Fruit fly (Drosophila melanogaster) whole organism, embryonic: ENCODE data around the gene Eig71Ec.

ENCODE experiments used
- Aef1 ChIP-seq: fragments of 200-800 bp; sonication (Bioruptor generic); IDR thresholded peaks from 3 replicates; pipeline ENCODE4 v1.3.6; 2022; ENCODE audit warnings: missing biosample characterization, missing genetic modification characterization
- Asciz ChIP-seq: fragments of 200-800 bp; sonication (Bioruptor generic); optimal IDR thresholded peaks from 2 replicates; lab custom pipeline; 2017; ENCODE audit warnings: missing biosample characterization, mild to moderate bottlenecking, missing genetic modification characterization, missing genetic modification reagents
- BtbVII ChIP-seq: fragments of 200-800 bp; sonication (Bioruptor generic); optimal IDR thresholded peaks from 3 replicates; lab custom pipeline; 2017; ENCODE audit warnings: missing biosample characterization, mild to moderate bottlenecking, missing genetic modification characterization
- C15 ChIP-seq: fragments of 200-800 bp; sonication (Bioruptor generic); IDR thresholded peaks from 3 replicates; pipeline ENCODE4 v1.3.6; 2022; ENCODE audit warnings: missing biosample characterization, missing genetic modification characterization
- CG10267 ChIP-seq: fragments of 200-800 bp; sonication (Bioruptor generic); optimal IDR thresholded peaks from 2 replicates; lab custom pipeline; 2018; ENCODE audit warnings: missing biosample characterization, mild to moderate bottlenecking, missing genetic modification characterization, moderate library complexity
- CG12299 ChIP-seq: fragments of 200-800 bp; sonication (Bioruptor generic); optimal IDR thresholded peaks from 2 replicates; lab custom pipeline; 2018; ENCODE audit warnings: missing biosample characterization, mild to moderate bottlenecking, missing genetic modification characterization
- CG13624 ChIP-seq: fragments of 200-800 bp; sonication (Bioruptor generic); optimal IDR thresholded peaks from 2 replicates; lab custom pipeline; 2016; ENCODE audit warnings: missing biosample characterization, missing genetic modification characterization
- CG1602 ChIP-seq: fragments of 200-800 bp; sonication (Bioruptor generic); optimal IDR thresholded peaks from 3 replicates; lab custom pipeline; 2016; ENCODE audit warnings: missing biosample characterization, missing genetic modification characterization
- CG1603 ChIP-seq: fragments of 200-800 bp; sonication (Bioruptor generic); optimal IDR thresholded peaks from 2 replicates; lab custom pipeline; 2019; ENCODE audit warnings: missing biosample characterization, mild to moderate bottlenecking, missing genetic modification characterization, moderate library complexity
- CG16815 ChIP-seq: fragments of 200-800 bp; sonication (Bioruptor generic); optimal IDR thresholded peaks from 3 replicates; lab custom pipeline; 2017; ENCODE audit warnings: missing biosample characterization, mild to moderate bottlenecking, missing genetic modification characterization
- CG17328 ChIP-seq: fragments of 200-800 bp; sonication (Bioruptor generic); IDR thresholded peaks from 2 replicates; pipeline ENCODE4 v1.3.6; 2022; ENCODE audit warnings: missing biosample characterization, missing genetic modification characterization
- CG18619 ChIP-seq: fragments of 200-800 bp; sonication (Bioruptor generic); optimal IDR thresholded peaks from 3 replicates; lab custom pipeline; 2017; ENCODE audit warnings: missing biosample characterization, mild to moderate bottlenecking, missing genetic modification characterization
- CG2875 ChIP-seq: fragments of 200-800 bp; sonication (Bioruptor generic); optimal IDR thresholded peaks from 2 replicates; lab custom pipeline; 2017; ENCODE audit warnings: missing biosample characterization, mild to moderate bottlenecking, missing genetic modification characterization, missing genetic modification reagents
- CG31441 ChIP-seq: fragments of 200-800 bp; sonication (Bioruptor generic); IDR thresholded peaks from 2 replicates; pipeline ENCODE4 v1.3.6; 2022; ENCODE audit warnings: missing biosample characterization, missing genetic modification characterization
- CG43689 ChIP-seq: fragments of 200-800 bp; sonication (Bioruptor generic); IDR thresholded peaks from 2 replicates; pipeline ENCODE4 v1.3.6; 2022; ENCODE audit warnings: missing biosample characterization, missing genetic modification characterization
- CG4617 ChIP-seq: fragments of 200-800 bp; sonication (Bioruptor generic); optimal IDR thresholded peaks from 3 replicates; lab custom pipeline; 2016; ENCODE audit warnings: missing biosample characterization, missing genetic modification characterization, borderline replicate concordance
- CG4730 ChIP-seq: fragments of 200-800 bp; sonication (Bioruptor generic); IDR thresholded peaks from 2 replicates; pipeline ENCODE4 v1.3.6; 2022; ENCODE audit warnings: missing biosample characterization, missing genetic modification characterization
- Chrac-16 ChIP-seq: fragments of 200-800 bp; sonication (Bioruptor generic); optimal IDR thresholded peaks from 3 replicates; lab custom pipeline; 2016; ENCODE audit warnings: missing biosample characterization, missing genetic modification characterization
- D19A ChIP-seq: fragments of 200-800 bp; optimal IDR thresholded peaks from 3 replicates; lab custom pipeline; 2019; ENCODE audit warnings: missing biosample characterization, mild to moderate bottlenecking, missing genetic modification characterization, moderate library complexity
- GATAe ChIP-seq: fragments of 200-800 bp; sonication (Bioruptor generic); conservative IDR thresholded peaks from 2 replicates; pipeline ENCODE4 v1.3.6; 2022; ENCODE audit warnings: missing biosample characterization, missing genetic modification characterization
- Hr78 ChIP-seq, 2 experiments: fragments of 200-800 bp in 1 of 2; fragments of >200 bp in 1 of 2; sonication (Bioruptor generic) in 1 of 2; optimal IDR thresholded peaks; 2 replicates each; lab custom pipeline; 2017 to 2019; ENCODE audit warnings: missing biosample characterization in 2 of 2, missing genetic modification characterization in 2 of 2, mild to moderate bottlenecking in 1 of 2, moderate library complexity in 1 of 2
- Jarid2 ChIP-seq: fragments of 200-800 bp; sonication (Bioruptor generic); optimal IDR thresholded peaks from 3 replicates; lab custom pipeline; 2017; ENCODE audit warnings: mild to moderate bottlenecking, missing biosample characterization, missing genetic modification reagents, missing genetic modification characterization
- Lim3 ChIP-seq: fragments of 200-800 bp; sonication (Bioruptor generic); IDR thresholded peaks from 2 replicates; pipeline ENCODE4 v1.3.6; 2022; ENCODE audit warnings: missing biosample characterization, missing genetic modification characterization
- Neu2 ChIP-seq: fragments of 200-800 bp; sonication (Bioruptor generic); optimal IDR thresholded peaks from 3 replicates; lab custom pipeline; 2016; ENCODE audit warnings: missing biosample characterization, missing genetic modification characterization, borderline replicate concordance
- Pdp1 ChIP-seq, 2 experiments: fragments of 200-800 bp; sonication (Bioruptor generic); optimal IDR thresholded peaks; 3 replicates each; lab custom pipeline; 2016; ENCODE audit warnings: missing biosample characterization in 2 of 2, missing genetic modification characterization in 2 of 2, mild to moderate bottlenecking in 1 of 2, moderate library complexity in 1 of 2
- Ravus ChIP-seq: fragments of 200-800 bp; sonication (Bioruptor generic); IDR thresholded peaks from 2 replicates; pipeline ENCODE4 v1.3.6; 2022; ENCODE audit warnings: missing biosample characterization, missing genetic modification characterization
- Rfx ChIP-seq: fragments of 200-800 bp; sonication (Bioruptor generic); IDR thresholded peaks from 2 replicates; pipeline ENCODE4 v1.3.6; 2022; ENCODE audit warnings: missing biosample characterization, missing genetic modification characterization
- Rx ChIP-seq: fragments of 200-800 bp; sonication (Bioruptor generic); IDR thresholded peaks from 2 replicates; pipeline ENCODE4 v1.3.6; 2022; ENCODE audit warnings: missing biosample characterization, missing genetic modification characterization
- TFAM ChIP-seq: fragments of 200-800 bp; sonication (Bioruptor generic); optimal IDR thresholded peaks from 2 replicates; lab custom pipeline; 2017; ENCODE audit warnings: missing biosample characterization, missing genetic modification characterization, inconsistent platforms
- Vsx1 ChIP-seq: fragments of 200-800 bp; sonication (Bioruptor generic); optimal IDR thresholded peaks from 2 replicates; lab custom pipeline; 2017; ENCODE audit warnings: missing biosample characterization, mild to moderate bottlenecking, missing genetic modification characterization, missing genetic modification reagents
- ac ChIP-seq: fragments of 200-800 bp; sonication (Bioruptor generic); optimal IDR thresholded peaks from 3 replicates; lab custom pipeline; 2017; ENCODE audit warnings: missing biosample characterization, mild to moderate bottlenecking, missing genetic modification characterization
- ci ChIP-seq: fragments of 200-800 bp; sonication (Bioruptor generic); IDR thresholded peaks from 3 replicates; pipeline ENCODE4 v1.3.6; 2022; ENCODE audit warnings: missing biosample characterization, missing genetic modification characterization
- dmrt11E ChIP-seq: fragments of 200-800 bp; sonication (Bioruptor generic); optimal IDR thresholded peaks from 3 replicates; lab custom pipeline; 2018; ENCODE audit warnings: missing biosample characterization, mild to moderate bottlenecking, missing genetic modification characterization, moderate library complexity
- en ChIP-seq: fragments of 200-800 bp; sonication (Bioruptor generic); optimal IDR thresholded peaks from 2 replicates; lab custom pipeline; 2016; ENCODE audit warnings: missing biosample characterization, missing genetic modification characterization
- exex ChIP-seq: fragments of 200-800 bp; sonication (Bioruptor generic); optimal IDR thresholded peaks from 4 replicates; lab custom pipeline; 2018; ENCODE audit warnings: missing biosample characterization, mild to moderate bottlenecking, missing genetic modification characterization, moderate library complexity
- lmd ChIP-seq: fragments of 200-800 bp; sonication (Bioruptor generic); IDR thresholded peaks from 2 replicates; pipeline ENCODE4 v1.3.6; 2022; ENCODE audit warnings: missing biosample characterization, missing genetic modification characterization
- lola ChIP-seq, 3 experiments: fragments of >200 bp in 2 of 3; fragments of 200-800 bp in 1 of 3; sonication (Bioruptor generic) in 1 of 3; optimal IDR thresholded peaks; 2 replicates each; lab custom pipeline; 2017 to 2019; ENCODE audit warnings: missing biosample characterization in 3 of 3, missing genetic modification characterization in 3 of 3, mild to moderate bottlenecking in 1 of 3, moderate library complexity in 1 of 3
- luna ChIP-seq: fragments of 200-800 bp; sonication (Bioruptor generic); optimal IDR thresholded peaks from 2 replicates; lab custom pipeline; 2016; ENCODE audit warnings: missing biosample characterization, missing genetic modification characterization
- mirr ChIP-seq: fragments of 200-800 bp; sonication (Bioruptor generic); optimal IDR thresholded peaks from 3 replicates; lab custom pipeline; 2018; ENCODE audit warnings: missing biosample characterization, mild to moderate bottlenecking, missing genetic modification characterization
- nerfin-2 ChIP-seq: fragments of 200-800 bp; sonication (Bioruptor generic); IDR thresholded peaks from 2 replicates; pipeline ENCODE4 v1.3.6; 2022; ENCODE audit warnings: missing biosample characterization, missing genetic modification characterization; ENCODE audit not compliant: partially characterized antibody
- odd ChIP-seq: fragments of 200-800 bp; sonication (Bioruptor generic); optimal IDR thresholded peaks from 2 replicates; lab custom pipeline; 2017; ENCODE audit warnings: missing biosample characterization, mild to moderate bottlenecking, missing genetic modification characterization
- peb ChIP-seq: fragments of 200-800 bp; sonication (Bioruptor generic); IDR thresholded peaks from 2 replicates; pipeline ENCODE4 v1.3.6; 2022; ENCODE audit warnings: missing biosample characterization, missing genetic modification characterization
- pros ChIP-seq: fragments of 200-800 bp; sonication (Bioruptor generic); optimal IDR thresholded peaks from 3 replicates; lab custom pipeline; 2019; ENCODE audit warnings: missing biosample characterization, mild to moderate bottlenecking, missing genetic modification characterization, moderate library complexity
- sima ChIP-seq: fragments of 200-800 bp; sonication (Bioruptor generic); optimal IDR thresholded peaks from 2 replicates; lab custom pipeline; 2016; ENCODE audit warnings: missing biosample characterization, missing genetic modification characterization
- sug ChIP-seq: fragments of 200-800 bp; optimal IDR thresholded peaks from 2 replicates; lab custom pipeline; 2019; ENCODE audit warnings: missing biosample characterization, mild to moderate bottlenecking, missing genetic modification characterization, moderate library complexity
- trem ChIP-seq: fragments of 200-800 bp; optimal IDR thresholded peaks from 3 replicates; lab custom pipeline; 2019; ENCODE audit warnings: missing biosample characterization, mild to moderate bottlenecking, missing genetic modification characterization, moderate library complexity
- trh ChIP-seq: fragments of 200-800 bp; sonication (Bioruptor generic); optimal IDR thresholded peaks from 2 replicates; lab custom pipeline; 2016; ENCODE audit warnings: missing biosample characterization, missing genetic modification characterization
- twi ChIP-seq: fragments of 200-800 bp; optimal IDR thresholded peaks from 2 replicates; lab custom pipeline; 2019; ENCODE audit warnings: missing biosample characterization, mild to moderate bottlenecking, missing genetic modification characterization, moderate library complexity
- z ChIP-seq: fragments of 200-800 bp; sonication (Bioruptor generic); IDR thresholded peaks from 3 replicates; pipeline ENCODE4 v1.3.6; 2022; ENCODE audit warnings: missing biosample characterization, missing genetic modification characterization

Eig71Ec gene

DNA sequence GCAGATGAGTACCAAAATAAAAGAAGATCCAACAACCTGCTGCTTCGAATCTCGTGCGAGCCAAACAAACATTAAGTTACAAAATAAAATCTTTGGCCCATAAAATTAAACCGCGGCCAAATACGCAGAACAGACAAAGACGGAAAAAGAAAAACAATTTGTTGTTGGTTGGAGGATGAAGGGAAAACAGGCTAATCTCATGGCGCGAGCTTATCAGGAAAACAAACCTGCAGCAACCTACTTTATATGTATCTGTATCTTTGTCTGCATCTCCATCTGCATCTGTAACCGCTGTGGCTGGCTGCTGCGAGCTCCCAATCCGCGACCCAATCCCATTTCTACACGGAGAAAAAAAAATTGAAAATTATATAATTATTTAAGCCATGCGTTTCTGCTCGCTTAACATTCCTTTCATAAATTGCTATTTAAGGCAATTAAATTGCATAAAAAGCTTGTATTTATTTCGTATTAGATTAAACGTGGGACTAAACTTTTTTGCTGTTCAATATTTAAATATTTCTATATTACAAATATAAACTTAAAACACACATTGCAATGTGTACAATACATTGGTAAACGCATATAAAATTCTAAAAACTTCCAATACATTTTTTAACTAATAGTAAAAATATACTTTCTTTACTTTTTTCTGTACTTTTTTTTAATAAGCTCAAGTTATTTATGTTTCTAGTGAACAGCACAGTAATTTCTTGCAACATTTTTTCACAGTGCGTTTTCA is 40.9 kb upstream of the Eig71Ec start (continued):
- TF ChIP-seq CG1602 = peak; percentile 45
- TF ChIP-seq Chrac-16 = peak; percentile 23
- peak; percentile 55 for TF ChIP-seq CG10267 (tag; lab: Kevin White, UChicago)
- TF ChIP-seq CG18619 (GFP tag; lab: Kevin White, UChicago) = peak; percentile 38
- TF ChIP-seq CG4730 = no peak
- peak; percentile 20 for TF ChIP-seq CG16815 (GFP tag; lab: Kevin White, UChicago)
- no peak for TF ChIP-seq ac (GFP tag; lab: Kevin White, UChicago)
- TF ChIP-seq D19A (tag; lab: Kevin White, UChicago) = peak; percentile 47
- TF ChIP-seq dmrt11E = peak; percentile 80
- TF ChIP-seq lola (GFP tag; optimal IDR thresholded peaks at IDR 0.05; lab: Kevin White, UChicago) = peak in 1 of 3 experiments; percentile 79
- no peak for TF ChIP-seq CG43689 (GFP tag; lab: Robert Waterston, UW)
- TF ChIP-seq Asciz = peak; percentile 43
- TF ChIP-seq CG13624 = no peak

DNA sequence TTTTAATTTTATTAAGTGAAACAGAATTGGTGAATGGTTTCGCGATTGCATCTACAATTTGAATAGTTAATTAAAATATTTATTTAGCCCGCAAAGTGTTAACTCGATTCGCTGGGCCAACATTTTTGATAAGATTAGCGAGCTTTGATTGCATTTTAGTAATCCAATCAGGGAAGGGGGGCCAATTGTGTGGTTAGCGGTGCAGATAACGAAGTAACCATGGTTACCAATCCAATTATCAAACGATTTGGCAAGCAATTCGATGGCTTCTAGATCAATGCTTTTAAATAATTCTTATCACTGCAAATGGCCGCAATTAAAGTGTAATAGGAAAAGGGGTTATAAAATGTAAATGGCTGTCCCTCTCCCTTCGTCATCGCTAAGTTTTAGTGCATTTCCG is 40.3 kb upstream of the Eig71Ec start:
- TF ChIP-seq Rfx (GFP tag; lab: Robert Waterston, UW) (peak; percentile 54; the same call in 1 of the 2 replicates), ci (GFP tag; lab: Robert Waterston, UW) (no peak), en (GFP tag; lab: Kevin White, UChicago) (no peak), Jarid2 (GFP tag; lab: Kevin White, UChicago) (no peak), Vsx1 (peak; percentile 34), CG31441 (no peak), trem (no peak), Pdp1 (GFP tag; optimal IDR thresholded peaks at IDR 0.05; lab: Kevin White, UChicago) (no peak), sima (GFP tag; lab: Kevin White, UChicago) (no peak), trh (no peak), CG17328 (GFP tag; lab: Robert Waterston, UW) (no peak), lmd (GFP tag; lab: Robert Waterston, UW) (no peak), C15 (GFP tag; lab: Robert Waterston, UW) (no peak), GATAe (GFP tag; lab: Robert Waterston, UW) (0 out of 2 replicates have a peak, but pooled peaks have one; percentile 33), Neu2 (GFP tag; lab: Kevin White, UChicago) (no peak), twi (no peak), CG1603 (tag; lab: Kevin White, UChicago) (no peak), pros (GFP tag; lab: Kevin White, UChicago) (no peak), BtbVII (GFP tag; lab: Kevin White, UChicago) (no peak), CG12299 (tag; lab: Kevin White, UChicago) (no peak), Hr78 (GFP tag; optimal IDR thresholded peaks at IDR 0.05; lab: Kevin White, UChicago) (no peak), mirr (GFP tag; lab: Kevin White, UChicago) (peak; percentile 89), CG2875 (no peak), Rx (GFP tag; lab: Robert Waterston, UW) (no peak), exex (tag; lab: Kevin White, UChicago) (peak; percentile 97), TFAM (GFP tag; lab: Kevin White, UChicago) (no peak), sug (tag; lab: Kevin White, UChicago) (peak; percentile 35), Ravus (GFP tag; lab: Robert Waterston, UW) (no peak), luna (GFP tag; lab: Kevin White, UChicago) (no peak), odd (no peak), peb (GFP tag; lab: Robert Waterston, UW) (no peak), nerfin-2 (GFP tag; lab: Robert Waterston, UW) (no peak), z (GFP tag; lab: Robert Waterston, UW) (no peak), Lim3 (no peak), CG4617 (GFP tag; lab: Kevin White, UChicago) (no peak), Aef1 (GFP tag; lab: Robert Waterston, UW) (no peak)
